Fruit fly (Drosophila melanogaster): Measurements from ENCODE around the gene E2f1.

Gene E2f1

DNA sequence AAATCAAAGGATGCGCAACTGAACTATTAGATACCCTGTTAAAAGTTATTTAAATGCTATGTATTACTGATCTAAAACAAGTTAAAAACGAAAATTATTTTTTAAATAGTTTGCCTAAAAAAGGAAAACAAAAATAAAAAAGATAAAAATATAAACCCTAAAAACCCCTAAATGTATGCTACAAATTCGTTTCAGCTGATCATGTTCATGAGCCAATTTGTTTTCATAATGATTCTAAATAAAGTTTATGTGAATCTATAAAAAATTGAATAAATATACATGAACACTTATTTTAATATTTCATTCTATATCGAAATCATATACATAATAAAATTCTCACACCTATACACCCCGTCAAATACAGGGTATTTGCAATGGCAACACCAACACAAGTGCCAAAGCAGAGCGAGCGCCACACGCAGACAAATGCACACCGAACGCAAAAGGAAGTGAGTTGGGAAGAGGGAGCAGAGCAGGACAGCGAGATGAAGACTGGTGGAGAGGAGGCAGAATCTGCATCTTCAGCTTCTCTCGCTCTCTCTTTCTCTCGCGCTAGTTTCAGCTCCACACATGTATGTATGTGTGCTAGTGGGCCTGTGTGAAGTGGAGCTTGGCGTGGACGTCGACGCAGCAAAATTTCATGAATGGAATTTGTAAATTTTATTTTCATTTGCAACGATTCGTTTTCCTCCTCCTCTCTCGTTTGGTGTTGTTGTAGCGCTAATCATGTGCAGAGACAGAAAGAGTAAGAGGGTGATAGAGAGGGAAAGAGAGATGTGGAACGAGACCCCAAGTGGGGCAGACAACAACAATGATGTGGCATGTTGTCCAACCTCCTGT lies 9.4 kb downstream of the E2f1 start (continued):
- TF ChIP-seq dac (GFP tag; optimal IDR thresholded peaks at IDR 0.05) (peak; percentile 18), CG10669 (GFP tag; optimal IDR thresholded peaks at IDR 0.05) (peak; percentile 91), cyc (GFP tag; optimal IDR thresholded peaks at IDR 0.05) (peak; percentile 70), Eip93F (GFP tag; optimal IDR thresholded peaks at IDR 0.05) (peak; percentile 28), Blimp-1 (GFP tag; optimal IDR thresholded peaks at IDR 0.05) (peak; percentile 39), ss (GFP tag; optimal IDR thresholded peaks at IDR 0.05) (peak; percentile 90 to 97), CG8119 (GFP tag; IDR thresholded peaks at IDR 0.05) (peak; percentile 91), CG11902 (GFP tag; optimal IDR thresholded peaks at IDR 0.05) (peak; percentile 68), Eip75B (GFP tag; optimal IDR thresholded peaks at IDR 0.05) (peak; percentile 77), Ets21C (GFP tag; optimal IDR thresholded peaks at IDR 0.05) (peak; percentile 26), CG4318 (GFP tag; optimal IDR thresholded peaks at IDR 0.05) (peak; percentile 91), fd85E (GFP tag; optimal IDR thresholded peaks at IDR 0.05) (peak; percentile 7), Ets96B (tag; optimal IDR thresholded peaks at IDR 0.05) (peak; percentile 95), CG34406 (GFP tag; optimal IDR thresholded peaks at IDR 0.05) (peak; percentile 89), CG11762 (GFP tag; optimal IDR thresholded peaks at IDR 0.05; ENCODE audit: insufficient read depth) (peak; percentile 84), Hr39 (GFP tag; optimal IDR thresholded peaks at IDR 0.05) (peak; percentile 52), svp (GFP tag) (peak; percentile 90), CG3919 (GFP tag; optimal IDR thresholded peaks at IDR 0.05) (peak; percentile 91), CG6808 (GFP tag; optimal IDR thresholded peaks at IDR 0.05) (peak; percentile 96)

DNA sequence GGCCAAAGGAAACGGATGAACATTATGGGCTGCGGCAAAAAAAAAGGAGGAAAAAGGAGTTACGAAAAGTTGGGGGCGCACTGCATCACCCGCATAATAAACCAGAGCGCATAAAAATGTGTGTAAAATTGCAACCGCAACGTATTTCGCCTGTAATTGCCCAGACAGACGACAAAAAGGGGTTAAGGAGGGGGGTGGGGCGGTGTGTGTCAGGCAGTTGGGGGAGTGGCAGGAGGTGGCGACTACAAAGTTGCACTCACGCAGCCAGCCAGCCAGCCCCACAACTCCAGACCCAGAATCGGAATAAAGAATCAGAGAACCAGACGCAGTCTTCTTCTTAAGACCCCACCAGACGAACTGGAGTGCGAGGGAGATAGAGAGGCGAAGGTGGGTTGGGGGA lies 10.2 kb downstream of the E2f1 start:
- TF ChIP-seq dsx (GFP tag; optimal IDR thresholded peaks at IDR 0.05; ENCODE audit: poor library complexity, severe bottlenecking) (peak; percentile 100), CG16779 (tag; optimal IDR thresholded peaks at IDR 0.05) (no peak)

DNA sequence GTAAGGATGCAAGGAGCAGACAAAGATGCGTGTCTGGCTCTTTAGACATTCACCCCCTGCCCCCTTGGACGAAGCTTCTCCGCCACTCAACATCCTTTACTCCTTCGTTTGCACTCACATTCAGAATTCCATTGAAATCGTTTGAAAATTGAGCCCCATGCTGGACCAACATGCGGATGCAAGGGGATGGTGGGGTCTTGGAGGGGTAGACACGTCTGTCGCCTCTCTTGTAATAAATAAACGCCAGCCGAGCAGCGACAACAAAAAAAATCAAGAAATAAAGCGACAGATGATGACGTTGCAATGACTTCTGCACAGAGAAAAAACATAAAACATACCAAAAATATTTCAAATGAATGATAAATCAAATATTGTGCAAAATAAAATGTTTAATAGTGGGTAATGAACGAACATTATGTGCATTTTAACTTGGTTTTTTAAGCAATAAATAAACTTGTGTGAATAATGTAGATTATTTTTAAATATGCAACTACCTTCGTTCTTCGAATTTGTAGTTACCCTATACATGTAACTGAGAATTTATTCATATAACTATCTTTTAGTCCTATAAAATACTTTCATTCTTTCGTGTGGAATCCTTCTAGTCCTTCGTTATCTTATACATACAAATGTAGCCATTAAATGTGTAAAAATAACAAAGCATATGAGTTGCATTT lies 10.7 kb downstream of the E2f1 start:
- peak; percentile 74 for TF ChIP-seq Sox14 (GFP tag; optimal IDR thresholded peaks at IDR 0.05)
- TF ChIP-seq Eip75B (GFP tag; optimal IDR thresholded peaks at IDR 0.05), result peak; percentile 80
- TF ChIP-seq CG8632 (GFP tag; optimal IDR thresholded peaks at IDR 0.05), result peak; percentile 75
- TF ChIP-seq CG8119 (GFP tag; IDR thresholded peaks at IDR 0.05), result peak; percentile 80
- peak; percentile 42 for TF ChIP-seq Sox15 (GFP tag; optimal IDR thresholded peaks at IDR 0.05)
- peak; percentile 75 for TF ChIP-seq CG11762 (GFP tag; optimal IDR thresholded peaks at IDR 0.05; ENCODE audit: insufficient read depth)
- TF ChIP-seq esn (GFP tag; optimal IDR thresholded peaks at IDR 0.05), result peak; percentile 82
- TF ChIP-seq CG15336 (GFP tag; IDR thresholded peaks at IDR 0.05), result peak; percentile 84
- TF ChIP-seq CG7368 (GFP tag; optimal IDR thresholded peaks at IDR 0.05), result peak; percentile 32
- peak; percentile 56 for TF ChIP-seq Hr39 (GFP tag; optimal IDR thresholded peaks at IDR 0.05)
- peak; percentile 76 for TF ChIP-seq CG32006 (GFP tag; optimal IDR thresholded peaks at IDR 0.05)
- peak; percentile 64 to 86 for TF ChIP-seq salr (GFP tag; optimal IDR thresholded peaks at IDR 0.05)
- TF ChIP-seq ss (GFP tag; optimal IDR thresholded peaks at IDR 0.05), result peak; percentile 65 to 82
- no peak for TF ChIP-seq fd85E (GFP tag; optimal IDR thresholded peaks at IDR 0.05)
- TF ChIP-seq Hr38 (GFP tag; optimal IDR thresholded peaks at IDR 0.05), result no peak
- TF ChIP-seq CG6163 (GFP tag; IDR thresholded peaks at IDR 0.05), result peak; percentile 76
- peak; percentile 87 for TF ChIP-seq CG6808 (GFP tag; optimal IDR thresholded peaks at IDR 0.05)
- TF ChIP-seq Smox (GFP tag; optimal IDR thresholded peaks at IDR 0.05), result peak; percentile 80
- peak; percentile 69 for TF ChIP-seq lz (GFP tag; optimal IDR thresholded peaks at IDR 0.05)
- TF ChIP-seq Blimp-1 (GFP tag; optimal IDR thresholded peaks at IDR 0.05), result peak; percentile 37
- peak; percentile 93 for TF ChIP-seq CG3032 (tag; optimal IDR thresholded peaks at IDR 0.05)
- peak; percentile 88 for TF ChIP-seq svp (GFP tag)
- TF ChIP-seq Eip78C (GFP tag), result peak; percentile 97
- TF ChIP-seq topi (GFP tag; optimal IDR thresholded peaks at IDR 0.05), result peak; percentile 81
- peak; percentile 26 for TF ChIP-seq CG6854 (GFP tag; optimal IDR thresholded peaks at IDR 0.05)
- peak; percentile 33; the same call in 1 of the 2 replicates for TF ChIP-seq CG11294 (GFP tag; IDR thresholded peaks at IDR 0.05)
- peak; percentile 87 for TF ChIP-seq CG10631 (GFP tag; optimal IDR thresholded peaks at IDR 0.05)
- TF ChIP-seq CG10669 (GFP tag; optimal IDR thresholded peaks at IDR 0.05), result peak; percentile 89
- peak; percentile 58 for TF ChIP-seq CG4318 (GFP tag; optimal IDR thresholded peaks at IDR 0.05)
- peak; percentile 83 for TF ChIP-seq OdsH (GFP tag; optimal IDR thresholded peaks at IDR 0.05)
- TF ChIP-seq cyc (GFP tag; optimal IDR thresholded peaks at IDR 0.05), result peak; percentile 64
- peak; percentile 62 for TF ChIP-seq Hr4 (GFP tag; optimal IDR thresholded peaks at IDR 0.05)
- TF ChIP-seq CG11902 (GFP tag; optimal IDR thresholded peaks at IDR 0.05), result peak; percentile 15
- TF ChIP-seq CG3919 (GFP tag; optimal IDR thresholded peaks at IDR 0.05), result peak; percentile 75
- TF ChIP-seq Ets96B (tag; optimal IDR thresholded peaks at IDR 0.05), result peak; percentile 96
- peak; percentile 79 for TF ChIP-seq achi (GFP tag; optimal IDR thresholded peaks at IDR 0.05)

Measured in whole organism, prepupa.